Worm (Caenorhabditis elegans): ENCODE results near the gene ifbp-1.

Gene ifbp-1

DNA sequence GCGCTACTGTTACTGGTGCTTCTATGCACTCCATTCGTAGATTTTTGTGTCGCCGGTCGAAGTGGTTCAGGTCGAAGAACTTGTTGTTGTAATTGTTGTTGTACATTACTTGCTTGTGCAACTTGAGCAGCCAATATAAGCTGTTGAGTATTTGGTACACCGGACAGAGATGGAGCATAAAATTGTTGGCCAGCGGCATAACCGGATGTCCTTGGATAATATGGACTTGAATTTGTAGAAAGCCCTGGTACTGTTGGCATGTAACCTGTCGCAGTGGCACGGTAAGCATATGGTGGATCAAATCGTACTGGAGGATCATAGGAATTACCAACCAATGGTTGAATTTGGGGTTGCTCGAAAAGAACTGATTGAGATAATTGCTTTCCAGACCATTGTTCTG is 8.9 kb upstream of the ifbp-1 start:
- no peak for TF ChIP-seq unc-3 (GFP tag; conservative IDR thresholded peaks at IDR 0.05)
- no peak for TF ChIP-seq unc-3 (tag; optimal IDR thresholded peaks at IDR 0.05)
- TF ChIP-seq che-1 (tag; optimal IDR thresholded peaks at IDR 0.05): no peak
- no peak for TF ChIP-seq pat-9 (tag; optimal IDR thresholded peaks at IDR 0.05)
- TF ChIP-seq ceh-24 (tag; optimal IDR thresholded peaks at IDR 0.05): no peak
- TF ChIP-seq gmeb-2 (tag; optimal IDR thresholded peaks at IDR 0.05): no peak
- TF ChIP-seq fkh-10 (GFP tag; optimal IDR thresholded peaks at IDR 0.05): no peak
- TF ChIP-seq lin-11 (tag; optimal IDR thresholded peaks at IDR 0.05): no peak
- TF ChIP-seq ceh-18 (tag; optimal IDR thresholded peaks at IDR 0.05): no peak
- TF ChIP-seq ceh-14 (tag; optimal IDR thresholded peaks at IDR 0.05): no peak
- TF ChIP-seq fkh-6 (tag; optimal IDR thresholded peaks at IDR 0.05): no peak
- no peak for TF ChIP-seq unc-86 (tag; optimal IDR thresholded peaks at IDR 0.05)
- no peak for TF ChIP-seq nhr-11 (tag; optimal IDR thresholded peaks at IDR 0.05)
- no peak for TF ChIP-seq lim-6 (tag; optimal IDR thresholded peaks at IDR 0.05)
- TF ChIP-seq ahr-1 (tag; optimal IDR thresholded peaks at IDR 0.05): no peak
- TF ChIP-seq K02D7.2 (tag; optimal IDR thresholded peaks at IDR 0.05): no peak
- TF ChIP-seq ceh-22 (tag; optimal IDR thresholded peaks at IDR 0.05): no peak
- no peak for TF ChIP-seq ceh-45 (GFP tag; IDR thresholded peaks at IDR 0.05)

DNA sequence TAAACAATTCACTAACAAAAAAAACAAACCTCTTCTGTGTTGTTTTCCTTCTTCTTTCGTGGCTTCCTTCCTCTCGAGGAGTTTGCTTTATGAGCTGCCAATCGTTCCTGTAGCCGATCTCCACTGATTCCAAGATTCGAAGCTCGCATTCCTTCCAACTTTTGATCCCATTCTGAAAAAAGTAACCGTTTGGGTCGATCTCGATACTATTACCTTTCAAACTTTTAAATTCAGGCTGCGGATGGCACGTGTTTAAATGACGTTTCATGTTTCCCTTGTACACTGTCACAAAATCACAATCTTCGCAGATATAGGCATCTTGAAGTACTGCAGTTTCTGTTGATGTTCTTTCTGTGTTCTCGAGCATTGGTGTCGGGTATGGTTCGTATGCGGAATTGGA is 7.4 kb upstream of the ifbp-1 start:
- TF ChIP-seq pat-9 (tag; optimal IDR thresholded peaks at IDR 0.05): no peak
- TF ChIP-seq fkh-6 (tag; optimal IDR thresholded peaks at IDR 0.05): no peak
- no peak for TF ChIP-seq sdc-2 (tag; optimal IDR thresholded peaks at IDR 0.05)
- TF ChIP-seq ceh-14 (tag; optimal IDR thresholded peaks at IDR 0.05): no peak
- no peak for TF ChIP-seq hlh-8 (tag; optimal IDR thresholded peaks at IDR 0.05)
- TF ChIP-seq lim-6 (tag; optimal IDR thresholded peaks at IDR 0.05): no peak
- peak; percentile 10 for TF ChIP-seq ama-1 (optimal IDR thresholded peaks at IDR 0.05)

DNA sequence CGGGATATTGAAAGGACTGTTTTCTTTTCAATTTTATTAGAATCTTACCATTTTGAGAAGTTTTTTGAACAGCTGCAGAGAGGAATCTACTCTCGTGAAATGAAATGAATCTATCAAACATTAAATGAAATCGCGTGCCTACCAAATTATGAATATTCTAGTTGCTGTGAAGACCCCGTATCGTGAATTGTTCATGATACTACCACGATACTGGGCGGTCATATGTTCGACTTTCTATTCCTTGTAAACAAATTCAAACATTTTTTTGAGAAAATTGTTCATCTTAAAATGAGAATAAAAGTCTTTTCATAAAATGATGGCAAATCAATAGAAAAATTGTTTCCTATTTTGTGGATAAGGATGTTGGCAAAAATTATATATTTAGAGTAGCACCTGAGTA is 5.7 kb upstream of the ifbp-1 start, which contains the start of gene gcy-34:
Gene gcy-34 (minus strand): TSS at position 101 of the 400 bp plus-strand sequence.
- TF ChIP-seq dve-1 (tag; optimal IDR thresholded peaks at IDR 0.05): no peak
- TF ChIP-seq unc-55 (GFP tag; optimal IDR thresholded peaks at IDR 0.05): no peak

DNA sequence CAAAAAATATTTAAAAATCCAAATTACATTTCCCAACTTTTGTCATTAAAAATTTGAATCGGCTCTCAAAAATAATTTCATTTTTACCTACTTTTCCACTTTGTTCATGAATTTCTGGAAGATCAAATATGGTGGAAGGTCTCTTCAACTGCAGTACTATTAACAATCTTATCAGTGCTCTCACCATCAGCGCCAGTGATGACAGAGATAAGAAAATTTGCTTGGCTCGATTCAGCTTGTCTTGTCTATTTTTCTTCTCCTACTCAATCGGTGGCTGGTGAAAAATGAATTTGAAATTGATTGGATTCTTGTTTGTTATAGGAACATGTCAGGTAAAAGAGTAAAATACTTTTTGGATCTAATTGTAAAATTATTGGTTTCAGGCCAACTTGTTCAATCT is 918 bp upstream of the ifbp-1 start, which contains the start of gene cpz-2:
Gene cpz-2 (plus strand): TSS at position 210 of the 400 bp plus-strand sequence.
- TF ChIP-seq elt-2 (tag; optimal IDR thresholded peaks at IDR 0.05) (peak; percentile 72), pha-2 (tag; optimal IDR thresholded peaks at IDR 0.05) (no peak), npax-4 (tag; optimal IDR thresholded peaks at IDR 0.05) (no peak), fkh-10 (GFP tag; optimal IDR thresholded peaks at IDR 0.05) (no peak), zip-5 (tag; optimal IDR thresholded peaks at IDR 0.05) (no peak), gmeb-2 (tag; optimal IDR thresholded peaks at IDR 0.05) (no peak), K09A11.1 (tag; optimal IDR thresholded peaks at IDR 0.05; ENCODE audit: insufficient read depth) (no peak), ceh-34 (tag; optimal IDR thresholded peaks at IDR 0.05) (no peak)

DNA sequence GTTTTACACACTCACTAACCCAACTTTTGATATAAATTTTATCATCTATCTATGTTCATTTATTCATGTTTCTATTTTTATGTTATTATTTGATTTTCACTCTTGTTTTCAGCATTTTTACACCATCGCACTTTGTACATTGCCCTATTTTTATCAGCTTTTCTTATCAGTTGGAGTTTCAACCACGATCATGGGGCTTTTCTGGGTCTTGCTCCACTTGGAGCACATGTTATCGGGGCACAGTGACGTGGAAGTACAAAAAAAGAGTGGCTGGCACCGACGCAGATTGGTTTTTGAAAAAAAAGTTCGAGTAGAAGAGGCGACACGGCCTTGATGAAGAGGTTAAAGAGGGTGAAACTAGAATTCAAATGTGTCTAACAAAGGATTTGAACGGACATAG is 2.9 kb downstream of the ifbp-1 start:
- TF ChIP-seq hlh-6 (tag; optimal IDR thresholded peaks at IDR 0.05) (no peak), ceh-9 (tag; optimal IDR thresholded peaks at IDR 0.05) (no peak), lin-11 (tag; optimal IDR thresholded peaks at IDR 0.05) (no peak), tbx-7 (tag; optimal IDR thresholded peaks at IDR 0.05) (no peak), che-1 (tag; optimal IDR thresholded peaks at IDR 0.05) (no peak), pag-3 (tag; optimal IDR thresholded peaks at IDR 0.05; ENCODE audit: borderline replicate concordance) (no peak), ztf-16 (tag; optimal IDR thresholded peaks at IDR 0.05) (no peak), elt-2 (tag; optimal IDR thresholded peaks at IDR 0.05) (peak; percentile 81)

DNA sequence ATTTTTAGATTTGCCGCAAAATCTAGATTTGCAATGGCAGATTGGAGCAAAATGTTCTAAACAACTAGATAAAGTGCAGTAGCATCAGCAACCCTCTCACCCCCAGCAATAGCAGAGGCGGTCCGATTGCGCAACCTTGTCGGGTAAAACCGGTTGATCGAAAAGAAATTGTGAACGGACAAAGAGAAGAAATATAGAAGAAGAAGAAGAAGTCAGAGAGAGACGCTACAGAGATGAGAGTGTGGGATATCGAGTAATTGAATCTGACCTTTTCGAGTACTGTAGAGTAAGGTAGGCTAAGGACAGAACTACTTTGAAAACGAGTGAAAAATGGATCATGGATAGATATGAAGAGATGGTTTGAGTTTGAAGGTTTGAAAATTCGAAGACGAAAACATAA is 4.2 kb downstream of the ifbp-1 start:
- TF ChIP-seq hlh-13 (GFP tag; optimal IDR thresholded peaks at IDR 0.05): no peak
- TF ChIP-seq eyg-1 (tag; optimal IDR thresholded peaks at IDR 0.05): no peak
- no peak for TF ChIP-seq pax-1 (tag; optimal IDR thresholded peaks at IDR 0.05)
- no peak for TF ChIP-seq sox-4 (tag; optimal IDR thresholded peaks at IDR 0.05)
- TF ChIP-seq ttx-3 (tag; optimal IDR thresholded peaks at IDR 0.05): no peak
- TF ChIP-seq nfya-1 (tag; optimal IDR thresholded peaks at IDR 0.05): no peak
- no peak for TF ChIP-seq npax-4 (tag; optimal IDR thresholded peaks at IDR 0.05)
- TF ChIP-seq ama-1 (optimal IDR thresholded peaks at IDR 0.05): no peak
- no peak for TF ChIP-seq ceh-9 (tag; optimal IDR thresholded peaks at IDR 0.05)
- TF ChIP-seq elt-4 (tag; optimal IDR thresholded peaks at IDR 0.05): no peak
- no peak for TF ChIP-seq ceh-48 (tag; optimal IDR thresholded peaks at IDR 0.05)
- no peak for TF ChIP-seq gmeb-2 (tag; optimal IDR thresholded peaks at IDR 0.05)
- no peak for TF ChIP-seq ahr-1 (tag; optimal IDR thresholded peaks at IDR 0.05)
- no peak for TF ChIP-seq pqm-1 (tag; optimal IDR thresholded peaks at IDR 0.05)
